Fruit fly (Drosophila melanogaster): ENCODE data around the gene CG4408.

dm6 chr3R:23334866-23335265, 28.5 kb downstream of the CG4408 start:
- TF ChIP-seq insv (optimal IDR thresholded peaks at IDR 0.05) (no peak), psq (optimal IDR thresholded peaks at IDR 0.05) (peak; percentile 3), Myc (optimal IDR thresholded peaks at IDR 0.05) (no peak)
